Worm (Caenorhabditis elegans) whole organism, L4/young adult: ENCODE data around the gene ect-2.

Source experiments
- W03F9.2 ChIP-seq: fragments of 150-350 bp; optimal IDR thresholded peaks from 2 replicates; lab custom pipeline; 2014; ENCODE audit warnings: missing biosample characterization, missing genetic modification characterization
- dao-5 ChIP-seq: sonication (generic microtip); optimal IDR thresholded peaks from 2 replicates; lab custom pipeline; 2016; ENCODE audit warnings: missing genotype, missing genetic modification characterization, moderate library complexity, missing compliant biosample characterization
- him-1 ChIP-seq: sonication (generic microtip); optimal IDR thresholded peaks from 2 replicates; lab custom pipeline; 2016; ENCODE audit warnings: missing genotype, missing genetic modification reagents, missing genetic modification characterization, missing compliant biosample characterization

DNA sequence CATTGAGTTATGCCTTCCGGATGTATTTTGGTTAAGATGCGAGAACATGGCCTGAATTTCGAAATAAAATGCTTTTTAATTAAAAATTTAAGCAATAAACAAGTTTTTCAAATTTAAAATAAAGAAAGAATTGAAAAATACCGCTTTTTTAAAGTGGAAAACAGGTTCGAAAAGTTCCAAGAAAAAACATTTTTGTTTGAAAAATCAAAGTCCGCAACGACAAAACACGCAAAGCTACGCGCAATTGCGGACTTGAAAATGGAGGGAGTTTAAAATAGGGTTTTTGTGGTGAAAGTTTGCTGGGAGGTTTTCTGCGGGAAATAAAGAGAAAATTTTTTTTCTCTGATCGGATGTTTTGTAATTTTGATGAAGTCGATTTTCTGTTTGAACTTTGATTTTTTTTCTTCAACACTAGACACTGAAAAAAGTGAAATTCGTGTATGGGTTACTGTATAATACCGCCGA is 14.7 kb upstream of the ect-2 start, which contains the start of gene npp-19:
- TF ChIP-seq dao-5 (no peak), W03F9.2 (peak; percentile 84), him-1 (tag; lab: Kevin White, UChicago) (no peak)
